Worm (Caenorhabditis elegans): ENCODE data around the gene srh-18.

The srh-18 gene

DNA sequence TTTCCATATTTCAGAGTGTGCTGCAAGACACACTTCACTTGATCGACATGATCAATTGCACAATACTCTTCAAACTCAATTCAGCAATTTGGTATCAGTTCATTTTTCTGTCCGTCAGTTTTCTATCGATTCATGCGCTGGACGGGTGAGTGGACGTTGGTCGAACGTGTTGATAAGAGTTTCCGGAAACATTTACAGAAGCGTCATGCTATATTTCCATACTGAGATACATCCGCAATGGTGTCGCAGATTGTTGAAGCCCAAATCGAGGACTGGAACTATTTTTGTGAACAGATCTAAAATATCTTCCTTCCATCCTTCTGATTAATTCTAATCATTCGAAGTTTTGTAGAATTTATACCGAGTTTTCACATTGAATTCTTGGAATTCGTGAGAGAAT, 51.4 kb downstream of the srh-18 start (continued):
- TF ChIP-seq fos-1 (tag; optimal IDR thresholded peaks at IDR 0.05) (no peak), jun-1 (tag; optimal IDR thresholded peaks at IDR 0.05) (no peak), nhr-237 (tag; optimal IDR thresholded peaks at IDR 0.05) (no peak), zfp-3 (GFP tag; conservative IDR thresholded peaks at IDR 0.05) (peak; percentile 64), php-3 (GFP tag; IDR thresholded peaks at IDR 0.05) (0 out of 2 replicates have a peak, but pooled peaks have one; percentile 6), unc-130 (GFP tag; optimal IDR thresholded peaks at IDR 0.05) (no peak), F49E8.2 (tag; optimal IDR thresholded peaks at IDR 0.05; ENCODE audit: borderline replicate concordance) (no peak), D1046.2 (GFP tag; IDR thresholded peaks at IDR 0.05) (no peak), daf-19 (GFP tag; conservative IDR thresholded peaks at IDR 0.05) (no peak), F37D6.2 (tag; optimal IDR thresholded peaks at IDR 0.05) (no peak), zip-2 (tag; optimal IDR thresholded peaks at IDR 0.05) (no peak), Y105C5A.15 (GFP tag; IDR thresholded peaks at IDR 0.05) (no peak), lin-38 (GFP tag; IDR thresholded peaks at IDR 0.05) (no peak), Y5F2A.4 (GFP tag; optimal IDR thresholded peaks at IDR 0.05) (no peak), ama-1 (optimal IDR thresholded peaks at IDR 0.05) (no peak), ceh-82 (tag; optimal IDR thresholded peaks at IDR 0.05) (no peak), nhr-42 (GFP tag; IDR thresholded peaks at IDR 0.05) (no peak), tag-97 (GFP tag; IDR thresholded peaks at IDR 0.05) (no peak), nhr-111 (GFP tag; optimal IDR thresholded peaks at IDR 0.05) (no peak), mdt-29 (GFP tag; IDR thresholded peaks at IDR 0.05) (no peak; the same call in 1 of the 2 replicates), T26A8.4 (GFP tag; IDR thresholded peaks at IDR 0.05) (no peak), ctbp-1 (GFP tag; IDR thresholded peaks at IDR 0.05) (no peak), lsy-2 (tag; optimal IDR thresholded peaks at IDR 0.05) (no peak), zag-1 (tag; optimal IDR thresholded peaks at IDR 0.05) (no peak), hmg-1.1 (GFP tag; IDR thresholded peaks at IDR 0.05) (no peak), ceh-32 (tag; optimal IDR thresholded peaks at IDR 0.05; ENCODE audit: poor library complexity) (no peak), nhr-41 (GFP tag; IDR thresholded peaks at IDR 0.05) (no peak), mdl-1 (tag; optimal IDR thresholded peaks at IDR 0.05) (peak in 1 of 2 experiments; percentile 7), R02D3.7 (tag; optimal IDR thresholded peaks at IDR 0.05) (no peak), gei-8 (GFP tag; optimal IDR thresholded peaks at IDR 0.05) (peak; percentile 11), aly-2 (tag; optimal IDR thresholded peaks at IDR 0.05) (no peak), nhr-6 (tag; optimal IDR thresholded peaks at IDR 0.05) (no peak), Y75B8A.6 (GFP tag; IDR thresholded peaks at IDR 0.05) (0 out of 2 replicates have a peak, but pooled peaks have one; percentile 4), vab-7 (GFP tag; IDR thresholded peaks at IDR 0.05) (no peak), dmd-6 (GFP tag; IDR thresholded peaks at IDR 0.05) (peak; percentile 77), spr-3 (GFP tag; optimal IDR thresholded peaks at IDR 0.05) (no peak), daf-8 (GFP tag; IDR thresholded peaks at IDR 0.05) (no peak), ceh-44 (GFP tag; IDR thresholded peaks at IDR 0.05) (no peak), snpc-1.2 (GFP tag; IDR thresholded peaks at IDR 0.05) (no peak), madf-9 (GFP tag; conservative IDR thresholded peaks at IDR 0.05) (no peak), sdz-12 (GFP tag; optimal IDR thresholded peaks at IDR 0.05) (no peak), F44E2.7 (GFP tag; IDR thresholded peaks at IDR 0.05) (no peak), ceh-20 (GFP tag; IDR thresholded peaks at IDR 0.05) (no peak), lin-1 (GFP tag; IDR thresholded peaks at IDR 0.05) (peak; percentile 23; the same call in 1 of the 2 replicates), aha-1 (tag) (no peak), madf-5 (GFP tag; IDR thresholded peaks at IDR 0.05) (no peak), saeg-2 (GFP tag; IDR thresholded peaks at IDR 0.05) (no peak), unc-62 (GFP tag; optimal IDR thresholded peaks at IDR 0.05 in 1 of 2) (peak in 1 of 2 experiments; percentile 6), unc-62 (tag; optimal IDR thresholded peaks at IDR 0.05) (no peak), tra-1 (GFP tag; IDR thresholded peaks at IDR 0.05) (peak; percentile 48; the same call in 1 of the 2 replicates), unc-39 (tag; optimal IDR thresholded peaks at IDR 0.05) (no peak), ceh-28 (tag; optimal IDR thresholded peaks at IDR 0.05) (no peak), lin-15B (tag; optimal IDR thresholded peaks at IDR 0.05) (no peak)
